Fruit fly (Drosophila melanogaster): ENCODE data around the gene PIG-K.

PIG-K gene

DNA sequence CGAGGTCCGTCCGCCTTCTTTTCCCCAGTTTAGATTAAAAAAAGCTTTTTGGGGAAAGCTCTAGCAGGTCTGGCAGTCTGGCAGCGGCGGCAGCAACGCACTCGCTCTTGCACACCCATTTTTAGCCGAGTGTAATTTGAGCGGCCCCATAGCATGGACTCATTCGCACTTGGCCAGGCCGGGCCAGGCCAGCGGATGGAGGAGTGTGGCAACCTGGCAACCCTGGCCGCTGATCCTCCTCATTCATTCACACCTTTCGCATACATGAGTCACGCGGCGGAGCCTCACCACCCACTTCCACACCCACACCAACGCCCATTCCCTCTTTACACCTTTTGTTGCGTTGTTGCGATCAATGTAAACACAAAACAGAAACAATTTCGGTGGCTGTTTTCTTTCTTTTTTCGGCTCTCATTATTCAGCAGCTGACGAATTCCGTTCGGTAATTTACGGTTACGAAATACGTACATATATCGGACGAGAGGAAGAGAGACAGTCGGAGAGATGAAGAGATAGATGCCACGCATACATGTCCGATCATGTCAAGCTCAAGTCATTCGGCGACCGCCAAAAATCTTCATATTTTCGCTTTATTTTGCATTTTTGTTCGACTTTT is 23.8 kb upstream of the PIG-K start (continued):
- TF ChIP-seq CG10366 (GFP tag; IDR thresholded peaks at IDR 0.05) (no peak), vnd (GFP tag; IDR thresholded peaks at IDR 0.05; ENCODE audit: partially characterized antibody) (no peak), ems (GFP tag; optimal IDR thresholded peaks at IDR 0.05) (no peak), D (optimal IDR thresholded peaks at IDR 0.05) (no peak), D (GFP tag; optimal IDR thresholded peaks at IDR 0.05) (no peak), btn (GFP tag; optimal IDR thresholded peaks at IDR 0.05) (no peak), CG1603 (tag; optimal IDR thresholded peaks at IDR 0.05) (no peak), chinmo (GFP tag; IDR thresholded peaks at IDR 0.05; ENCODE audit: partially characterized antibody) (0 out of 4 replicates have a peak, but pooled peaks have one; percentile 48), ham (GFP tag; IDR thresholded peaks at IDR 0.05) (no peak), croc (GFP tag; conservative IDR thresholded peaks at IDR 0.05) (no peak), E2f2 (GFP tag; IDR thresholded peaks at IDR 0.05) (no peak), zf30C (GFP tag; optimal IDR thresholded peaks at IDR 0.05) (no peak), row (GFP tag; IDR thresholded peaks at IDR 0.05) (no peak), Vsx1 (GFP tag; optimal IDR thresholded peaks at IDR 0.05) (no peak), CG4730 (GFP tag; IDR thresholded peaks at IDR 0.05) (no peak), CG9817 (tag; optimal IDR thresholded peaks at IDR 0.05) (no peak), sc (optimal IDR thresholded peaks at IDR 0.05) (no peak), sc (GFP tag; optimal IDR thresholded peaks at IDR 0.05) (no peak), tna (GFP tag; IDR thresholded peaks at IDR 0.05; ENCODE audit: partially characterized antibody) (no peak), CG2202 (tag; optimal IDR thresholded peaks at IDR 0.05) (no peak), so (GFP tag; IDR thresholded peaks at IDR 0.05) (peak; percentile 92), cg (GFP tag; optimal IDR thresholded peaks at IDR 0.05) (peak; percentile 3), hb (GFP tag; IDR thresholded peaks at IDR 0.05; ENCODE audit: partially characterized antibody) (no peak), Antp (GFP tag; optimal IDR thresholded peaks at IDR 0.05) (no peak), CG4360 (GFP tag; IDR thresholded peaks at IDR 0.05) (no peak), CG7987 (GFP tag; optimal IDR thresholded peaks at IDR 0.05) (no peak), vfl (GFP tag; optimal IDR thresholded peaks at IDR 0.05) (no peak), Sox102F (GFP tag; optimal IDR thresholded peaks at IDR 0.05) (no peak), CG3281 (GFP tag; optimal IDR thresholded peaks at IDR 0.05) (no peak), CG2889 (GFP tag; IDR thresholded peaks at IDR 0.05) (no peak), tup (GFP tag; optimal IDR thresholded peaks at IDR 0.05) (no peak), CG7928 (GFP tag; optimal IDR thresholded peaks at IDR 0.05) (no peak), Hr51 (GFP tag; optimal IDR thresholded peaks at IDR 0.05) (no peak), HmgZ (tag; optimal IDR thresholded peaks at IDR 0.05) (no peak), exex (tag; optimal IDR thresholded peaks at IDR 0.05) (no peak), CG1832 (GFP tag; optimal IDR thresholded peaks at IDR 0.05) (peak; percentile 28), CG12744 (GFP tag; optimal IDR thresholded peaks at IDR 0.05) (no peak), Deaf1 (tag; optimal IDR thresholded peaks at IDR 0.05) (peak; percentile 34), sd (tag; optimal IDR thresholded peaks at IDR 0.05) (peak; percentile 84), CG9932 (GFP tag; IDR thresholded peaks at IDR 0.05) (no peak), Hsf (GFP tag; optimal IDR thresholded peaks at IDR 0.05) (no peak), jumu (GFP tag; optimal IDR thresholded peaks at IDR 0.05) (no peak), bbx (GFP tag; IDR thresholded peaks at IDR 0.05; ENCODE audit: partially characterized antibody) (no peak), ftz-f1 (GFP tag; optimal IDR thresholded peaks at IDR 0.05) (peak; percentile 29), ash1 (GFP tag; optimal IDR thresholded peaks at IDR 0.05) (no peak), fd102C (GFP tag; optimal IDR thresholded peaks at IDR 0.05) (no peak), lmd (GFP tag; IDR thresholded peaks at IDR 0.05) (no peak), br (optimal IDR thresholded peaks at IDR 0.05) (no peak), mirr (GFP tag; optimal IDR thresholded peaks at IDR 0.05) (peak; percentile 9), CG1792 (GFP tag; optimal IDR thresholded peaks at IDR 0.05) (no peak), Sin3A (optimal IDR thresholded peaks at IDR 0.05) (no peak), CG30020 (tag; optimal IDR thresholded peaks at IDR 0.05) (no peak)
